Worm (Caenorhabditis elegans) whole organism, early embryonic: ENCODE data around the gene F59A6.12.

ENCODE experiments used
- B0310.2 ChIP-seq: sonication (generic microtip); optimal IDR thresholded peaks from 2 replicates; lab custom pipeline; 2016; ENCODE audit warnings: mild to moderate bottlenecking, missing genetic modification characterization, missing compliant biosample characterization
- ama-1 ChIP-seq: fragments of 150-350 bp; optimal IDR thresholded peaks from 2 replicates; lab custom pipeline; 2014
- ets-7 ChIP-seq: sonication (generic microtip); optimal IDR thresholded peaks from 2 replicates; lab custom pipeline; 2016; ENCODE audit warnings: missing genotype, missing genetic modification characterization, missing compliant biosample characterization
- hmg-4 ChIP-seq: fragments of 200-800 bp; sonication (Bioruptor generic); optimal IDR thresholded peaks from 2 replicates; lab custom pipeline; 2018; ENCODE audit warnings: mild to moderate bottlenecking, missing genetic modification characterization, missing compliant biosample characterization
- sea-1 ChIP-seq: fragments of 200-800 bp; sonication (Bioruptor generic); conservative IDR thresholded peaks from 2 replicates; pipeline ENCODE4 v1.3.6; 2022; ENCODE audit warnings: missing genetic modification characterization, missing compliant biosample characterization

- no peak for TF ChIP-seq B0310.2 (tag; lab: Kevin White, UChicago)
- no peak for TF ChIP-seq ama-1 (lab: Kevin White, UChicago)
- no peak for TF ChIP-seq sea-1
- no peak for TF ChIP-seq ets-7
- no peak for TF ChIP-seq hmg-4 (GFP tag; lab: Kevin White, UChicago)
Measured at ce11 chrII:4998657-4999056, 13.2 kb downstream of the F59A6.12 start, which contains the start of gene F59A6.11.
